Worm (Caenorhabditis elegans) whole organism, L4 larva: ENCODE results near the gene F45D3.1.

ENCODE experiments used
- D1046.2 ChIP-seq: fragments of 200-800 bp; sonication (Bioruptor generic); IDR thresholded peaks from 2 replicates; pipeline ENCODE4 v1.3.6; 2022; ENCODE audit warnings: missing genetic modification characterization, missing compliant biosample characterization
- F26F4.8 ChIP-seq: fragments of 200-800 bp; sonication (Bioruptor generic); conservative IDR thresholded peaks from 2 replicates; pipeline ENCODE4 v1.3.6; 2022; ENCODE audit warnings: missing genetic modification characterization, missing compliant biosample characterization
- F37D6.2 ChIP-seq: sonication (generic microtip); optimal IDR thresholded peaks from 2 replicates; lab custom pipeline; 2016; ENCODE audit warnings: mild to moderate bottlenecking, missing genetic modification characterization, missing compliant biosample characterization
- T20F7.1 ChIP-seq: fragments of 200-800 bp; sonication (Bioruptor generic); optimal IDR thresholded peaks from 2 replicates; lab custom pipeline; 2018; ENCODE audit warnings: mild to moderate bottlenecking, missing genetic modification characterization, missing compliant biosample characterization
- T26A8.4 ChIP-seq: fragments of 200-800 bp; sonication (Bioruptor generic); IDR thresholded peaks from 2 replicates; pipeline ENCODE4 v1.3.6; 2022; ENCODE audit warnings: missing genetic modification characterization, missing compliant biosample characterization
- Y48G9A.11 ChIP-seq: fragments of 200-800 bp; sonication (Bioruptor generic); IDR thresholded peaks from 2 replicates; pipeline ENCODE4 v1.3.6; 2022; ENCODE audit warnings: missing genetic modification reagents, missing genetic modification characterization, missing compliant biosample characterization
- Y75B8A.6 ChIP-seq: fragments of 200-800 bp; sonication (Bioruptor generic); IDR thresholded peaks from 2 replicates; pipeline ENCODE4 v1.3.6; 2022; ENCODE audit warnings: missing genetic modification reagents, missing genetic modification characterization, missing compliant biosample characterization
- ZK337.2 ChIP-seq: fragments of 200-800 bp; sonication (Bioruptor generic); IDR thresholded peaks from 2 replicates; pipeline ENCODE4 v1.3.6; 2022; ENCODE audit warnings: missing genetic modification reagents, missing genetic modification characterization, missing compliant biosample characterization
- ZK546.5 ChIP-seq, 2 experiments: sonication (generic microtip); optimal IDR thresholded peaks; 2 replicates each; lab custom pipeline; 2017; ENCODE audit warnings: missing biosample characterization in 2 of 2, missing genetic modification characterization in 2 of 2
- arid-1 ChIP-seq: fragments of 200-800 bp; sonication (Bioruptor generic); conservative IDR thresholded peaks from 2 replicates; pipeline ENCODE4 v1.3.6; 2022; ENCODE audit warnings: missing genetic modification reagents, missing genetic modification characterization, missing compliant biosample characterization
- attf-4 ChIP-seq: sonication (generic microtip); optimal IDR thresholded peaks from 3 replicates; lab custom pipeline; 2017; ENCODE audit warnings: missing biosample characterization, missing genetic modification characterization
- ceh-20 ChIP-seq: fragments of 200-800 bp; sonication (Bioruptor generic); IDR thresholded peaks from 2 replicates; pipeline ENCODE4 v1.3.6; 2022; ENCODE audit warnings: missing genetic modification reagents, missing genetic modification characterization, missing compliant biosample characterization
- ceh-62 ChIP-seq: sonication (generic microtip); optimal IDR thresholded peaks from 2 replicates; lab custom pipeline; 2017; ENCODE audit warnings: missing biosample characterization, missing genetic modification characterization
- ces-1 ChIP-seq: fragments of 150-350 bp; sonication (generic microtip); optimal IDR thresholded peaks from 4 replicates; lab custom pipeline; 2014; ENCODE audit warnings: missing biosample characterization, missing genetic modification reagents, missing genetic modification characterization
- cey-2 ChIP-seq: sonication (generic microtip); optimal IDR thresholded peaks from 3 replicates; lab custom pipeline; 2017; ENCODE audit warnings: missing genetic modification characterization, mild to moderate bottlenecking, missing compliant biosample characterization, antibody characterized with exemption, borderline replicate concordance; ENCODE audit not compliant: insufficient read depth
- daf-16 ChIP-seq, 3 experiments: sonication (generic microtip); optimal IDR thresholded peaks; 2 replicates each; lab custom pipeline; 2016 to 2017; ENCODE audit warnings: missing genetic modification characterization in 3 of 3, missing genetic modification reagents in 3 of 3, mild to moderate bottlenecking in 2 of 3, missing compliant biosample characterization in 2 of 3, missing biosample characterization in 1 of 3, moderate library complexity in 1 of 3
- daf-19 ChIP-seq: fragments of 200-800 bp; sonication (Bioruptor generic); conservative IDR thresholded peaks from 2 replicates; pipeline ENCODE4 v1.3.6; 2022; ENCODE audit warnings: missing genetic modification characterization, missing compliant biosample characterization
- daf-8 ChIP-seq: fragments of 200-800 bp; sonication (Bioruptor generic); IDR thresholded peaks from 2 replicates; pipeline ENCODE4 v1.3.6; 2022; ENCODE audit warnings: missing genetic modification characterization, missing compliant biosample characterization
- dmd-8 ChIP-seq: fragments of 200-800 bp; sonication (Bioruptor generic); IDR thresholded peaks from 2 replicates; pipeline ENCODE4 v1.3.6; 2022; ENCODE audit warnings: missing genetic modification characterization, missing compliant biosample characterization
- dve-1 ChIP-seq: sonication (generic microtip); optimal IDR thresholded peaks from 2 replicates; lab custom pipeline; 2017; ENCODE audit warnings: antibody characterized with exemption, mild to moderate bottlenecking, missing genetic modification characterization, missing compliant biosample characterization; ENCODE audit not compliant: insufficient read depth
- fos-1 ChIP-seq: fragments of 150-350 bp; optimal IDR thresholded peaks from 2 replicates; lab custom pipeline; 2014; ENCODE audit warnings: missing biosample characterization, missing genetic modification characterization
- hif-1 ChIP-seq, 2 experiments: sonication (generic microtip); optimal IDR thresholded peaks; 2 replicates each; lab custom pipeline; 2016 to 2017; ENCODE audit warnings: missing compliant biosample characterization in 2 of 2, missing genetic modification characterization in 2 of 2, missing genetic modification reagents in 2 of 2, missing genotype in 2 of 2, mild to moderate bottlenecking in 1 of 2
- jun-1 ChIP-seq: fragments of 150-350 bp; optimal IDR thresholded peaks from 2 replicates; lab custom pipeline; 2014; ENCODE audit warnings: missing biosample characterization, missing genetic modification reagents, missing genetic modification characterization
- lim-7 ChIP-seq: fragments of 200-800 bp; sonication (Bioruptor generic); IDR thresholded peaks from 2 replicates; pipeline ENCODE4 v1.3.6; 2022; ENCODE audit warnings: missing genetic modification characterization, missing compliant biosample characterization
- lin-1 ChIP-seq: fragments of 200-800 bp; sonication (Bioruptor generic); IDR thresholded peaks from 2 replicates; pipeline ENCODE4 v1.3.6; 2022; ENCODE audit warnings: missing genetic modification reagents, missing genetic modification characterization, missing compliant biosample characterization
- lin-38 ChIP-seq: fragments of 200-800 bp; sonication (Bioruptor generic); IDR thresholded peaks from 2 replicates; pipeline ENCODE4 v1.3.6; 2022; ENCODE audit warnings: missing genetic modification reagents, missing genetic modification characterization, missing compliant biosample characterization
- madf-9 ChIP-seq: fragments of 200-800 bp; sonication (Bioruptor generic); conservative IDR thresholded peaks from 2 replicates; pipeline ENCODE4 v1.3.6; 2022; ENCODE audit warnings: missing genetic modification reagents, missing genetic modification characterization, missing compliant biosample characterization
- mes-2 ChIP-seq: sonication (generic microtip); optimal IDR thresholded peaks from 2 replicates; lab custom pipeline; 2016; ENCODE audit warnings: missing genotype, mild to moderate bottlenecking, missing genetic modification characterization, missing compliant biosample characterization; ENCODE audit not compliant: poor library complexity, severe bottlenecking
- mxl-2 ChIP-seq: fragments of 200-800 bp; sonication (Bioruptor generic); conservative IDR thresholded peaks from 2 replicates; pipeline ENCODE4 v1.3.6; 2022; ENCODE audit warnings: missing genetic modification reagents, missing genetic modification characterization, missing compliant biosample characterization
- mxl-3 ChIP-seq: fragments of 200-800 bp; sonication (Bioruptor generic); optimal IDR thresholded peaks from 2 replicates; lab custom pipeline; 2018; ENCODE audit warnings: mild to moderate bottlenecking, missing genetic modification characterization, missing compliant biosample characterization
- nhr-11 ChIP-seq: fragments of 150-350 bp; optimal IDR thresholded peaks from 2 replicates; lab custom pipeline; 2014; ENCODE audit warnings: missing biosample characterization, missing genetic modification characterization
- nhr-237 ChIP-seq: sonication (generic microtip); optimal IDR thresholded peaks from 2 replicates; lab custom pipeline; 2017; ENCODE audit warnings: missing biosample characterization, missing genetic modification characterization
- nhr-41 ChIP-seq: fragments of 200-800 bp; sonication (Bioruptor generic); IDR thresholded peaks from 2 replicates; pipeline ENCODE4 v1.3.6; 2022; ENCODE audit warnings: missing genetic modification reagents, missing genetic modification characterization, missing compliant biosample characterization
- nhr-42 ChIP-seq: fragments of 200-800 bp; sonication (Bioruptor generic); IDR thresholded peaks from 2 replicates; pipeline ENCODE4 v1.3.6; 2022; ENCODE audit warnings: missing genetic modification characterization, missing compliant biosample characterization
- nhr-76 ChIP-seq: fragments of 150-350 bp; optimal IDR thresholded peaks from 2 replicates; lab custom pipeline; 2014; ENCODE audit warnings: missing biosample characterization, missing genetic modification characterization
- php-3 ChIP-seq: fragments of 200-800 bp; sonication (Bioruptor generic); IDR thresholded peaks from 2 replicates; pipeline ENCODE4 v1.3.6; 2022; ENCODE audit warnings: missing genetic modification reagents, missing genetic modification characterization, missing compliant biosample characterization
- pqm-1 ChIP-seq: sonication (generic microtip); optimal IDR thresholded peaks from 2 replicates; lab custom pipeline; 2017; ENCODE audit warnings: missing biosample characterization, missing genetic modification characterization
- sdz-12 ChIP-seq: fragments of 200-800 bp; sonication (Bioruptor generic); optimal IDR thresholded peaks from 2 replicates; lab custom pipeline; 2018; ENCODE audit warnings: mild to moderate bottlenecking, missing genetic modification characterization, missing compliant biosample characterization
- snpc-4 ChIP-seq: fragments of 150-350 bp; optimal IDR thresholded peaks from 2 replicates; lab custom pipeline; 2014; ENCODE audit warnings: missing biosample characterization, missing genetic modification characterization
- spr-1 ChIP-seq: sonication (generic microtip); optimal IDR thresholded peaks from 2 replicates; lab custom pipeline; 2016; ENCODE audit warnings: mild to moderate bottlenecking, missing genetic modification characterization, missing compliant biosample characterization
- spr-3 ChIP-seq: fragments of 200-800 bp; sonication (Bioruptor generic); optimal IDR thresholded peaks from 2 replicates; lab custom pipeline; 2018; ENCODE audit warnings: mild to moderate bottlenecking, missing genetic modification characterization, missing compliant biosample characterization
- tag-97 ChIP-seq: fragments of 200-800 bp; sonication (Bioruptor generic); IDR thresholded peaks from 2 replicates; pipeline ENCODE4 v1.3.6; 2022; ENCODE audit warnings: missing genetic modification characterization, missing compliant biosample characterization
- tra-1 ChIP-seq: fragments of 200-800 bp; sonication (Bioruptor generic); IDR thresholded peaks from 2 replicates; pipeline ENCODE4 v1.3.6; 2022; ENCODE audit warnings: missing genetic modification reagents, missing genetic modification characterization, missing compliant biosample characterization
- unc-130 ChIP-seq: sonication (generic microtip); optimal IDR thresholded peaks from 2 replicates; lab custom pipeline; 2016; ENCODE audit warnings: missing genetic modification reagents, missing genetic modification characterization, missing compliant biosample characterization
- unc-62 ChIP-seq, 3 experiments: fragments of 150-350 bp in 1 of 3; sonication (generic microtip); optimal IDR thresholded peaks in 2 of 3; peaks in 1 of 3; 1 replicate in 1 of 3; 2 replicates in 2 of 3; lab custom pipeline; 2014 to 2017; ENCODE audit warnings: missing biosample characterization in 3 of 3, missing genetic modification characterization in 3 of 3, missing genetic modification reagents in 3 of 3, missing genotype in 1 of 3
- vab-7 ChIP-seq: fragments of 200-800 bp; sonication (Bioruptor generic); IDR thresholded peaks from 2 replicates; pipeline ENCODE4 v1.3.6; 2022; ENCODE audit warnings: missing genetic modification reagents, missing genetic modification characterization, missing compliant biosample characterization
- zfp-2 ChIP-seq: sonication (generic microtip); optimal IDR thresholded peaks from 2 replicates; lab custom pipeline; 2016; ENCODE audit warnings: mild to moderate bottlenecking, missing genetic modification characterization, missing compliant biosample characterization
- zfp-3 ChIP-seq: fragments of 200-800 bp; sonication (Bioruptor generic); conservative IDR thresholded peaks from 2 replicates; pipeline ENCODE4 v1.3.6; 2022; ENCODE audit warnings: missing genetic modification reagents, missing genetic modification characterization, missing compliant biosample characterization
- zip-2 ChIP-seq: fragments of 150-350 bp; optimal IDR thresholded peaks from 2 replicates; lab custom pipeline; 2014; ENCODE audit warnings: missing biosample characterization, missing genetic modification characterization
- ztf-11 ChIP-seq: fragments of 150-350 bp; optimal IDR thresholded peaks from 2 replicates; lab custom pipeline; 2014; ENCODE audit warnings: missing biosample characterization, missing genetic modification characterization
- ztf-7 ChIP-seq: fragments of 150-350 bp; optimal IDR thresholded peaks from 2 replicates; lab custom pipeline; 2014; ENCODE audit warnings: missing biosample characterization, missing genetic modification characterization

F45D3.1 gene

ce11 chrV:12512773-12513172, 14.1 kb upstream of the F45D3.1 start, which contains the start of the genes T28H10.2 and lgmn-1 (continued):
- TF ChIP-seq vab-7 (GFP tag; lab: Robert Waterston, UW) (no peak), fos-1 (no peak), cey-2 (tag; lab: Kevin White, UChicago) (no peak), ceh-20 (GFP tag; lab: Robert Waterston, UW) (no peak), dmd-8 (GFP tag; lab: Robert Waterston, UW) (no peak), nhr-11 (tag; lab: Kevin White, UChicago) (no peak), T26A8.4 (GFP tag; lab: Robert Waterston, UW) (no peak), lin-38 (no peak), lin-1 (GFP tag; lab: Robert Waterston, UW) (no peak), daf-16 (GFP tag; optimal IDR thresholded peaks at IDR 0.05; lab: Kevin White, UChicago) (peak in 1 of 2 experiments; percentile 31), daf-16 (tag; optimal IDR thresholded peaks at IDR 0.05; lab: Kevin White, UChicago) (peak; percentile 91), mxl-2 (no peak), zip-2 (tag; lab: Kevin White, UChicago) (no peak), mes-2 (tag; lab: Kevin White, UChicago) (no peak), D1046.2 (no peak), nhr-76 (tag; lab: Kevin White, UChicago) (no peak), daf-8 (no peak), jun-1 (no peak), F26F4.8 (GFP tag; lab: Robert Waterston, UW) (no peak), zfp-2 (no peak), pqm-1 (peak; percentile 94), ceh-62 (no peak), nhr-41 (GFP tag; lab: Robert Waterston, UW) (no peak), ZK546.5 (tag; optimal IDR thresholded peaks at IDR 0.05; lab: Kevin White, UChicago) (no peak), nhr-237 (tag; lab: Kevin White, UChicago) (no peak), Y75B8A.6 (GFP tag; lab: Robert Waterston, UW) (no peak), nhr-42 (no peak), dve-1 (tag; lab: Kevin White, UChicago) (peak; percentile 77), sdz-12 (GFP tag; lab: Kevin White, UChicago) (no peak), zfp-3 (GFP tag; lab: Robert Waterston, UW) (no peak), tag-97 (GFP tag; lab: Robert Waterston, UW) (no peak), spr-3 (no peak), unc-62 (GFP tag; optimal IDR thresholded peaks at IDR 0.05 in 1 of 2; lab: Kevin White, UChicago) (no peak), unc-62 (tag; optimal IDR thresholded peaks at IDR 0.05; lab: Kevin White, UChicago) (no peak), ztf-7 (no peak), daf-19 (GFP tag; lab: Robert Waterston, UW) (no peak), unc-130 (no peak), F37D6.2 (no peak), mxl-3 (GFP tag; lab: Kevin White, UChicago) (no peak), ces-1 (no peak), tra-1 (GFP tag; lab: Robert Waterston, UW) (no peak), attf-4 (tag; lab: Kevin White, UChicago) (no peak), hif-1 (tag; optimal IDR thresholded peaks at IDR 0.05; lab: Kevin White, UChicago) (no peak), ztf-11 (tag; lab: Kevin White, UChicago) (no peak), T20F7.1 (GFP tag; lab: Kevin White, UChicago) (peak; percentile 50), Y48G9A.11 (GFP tag; lab: Robert Waterston, UW) (no peak), spr-1 (tag; lab: Kevin White, UChicago) (no peak), madf-9 (GFP tag; lab: Robert Waterston, UW) (no peak), php-3 (GFP tag; lab: Robert Waterston, UW) (0 out of 2 replicates have a peak, but pooled peaks have one; percentile 28), ZK337.2 (no peak), arid-1 (GFP tag; lab: Robert Waterston, UW) (no peak), lim-7 (GFP tag; lab: Robert Waterston, UW) (no peak), snpc-4 (tag; lab: Kevin White, UChicago) (no peak)
